Fruit fly (Drosophila melanogaster): ENCODE data around the gene sordd2.

dm6 chrX:15816905-15817304, 17.9 kb upstream of the sordd2 start:
- TF ChIP-seq CG8478 (optimal IDR thresholded peaks at IDR 0.05), result no peak
- TF ChIP-seq CTCF (optimal IDR thresholded peaks at IDR 0.05), result no peak

All from S2 (cell line).